Worm (Caenorhabditis elegans) whole organism, L4/young adult: Measurements from ENCODE around the gene mec-2.

Source experiments
- W03F9.2 ChIP-seq: fragments of 150-350 bp; optimal IDR thresholded peaks from 2 replicates; lab custom pipeline; 2014; ENCODE audit warnings: missing biosample characterization, missing genetic modification characterization
- dao-5 ChIP-seq: sonication (generic microtip); optimal IDR thresholded peaks from 2 replicates; lab custom pipeline; 2016; ENCODE audit warnings: missing genotype, missing genetic modification characterization, moderate library complexity, missing compliant biosample characterization
- him-1 ChIP-seq: sonication (generic microtip); optimal IDR thresholded peaks from 2 replicates; lab custom pipeline; 2016; ENCODE audit warnings: missing genotype, missing genetic modification reagents, missing genetic modification characterization, missing compliant biosample characterization

ce11 chrX:5631626-5632025, 64.1 kb downstream of the mec-2 start, which contains the start of gene T22B7.8:
- TF ChIP-seq him-1 (tag; lab: Kevin White, UChicago) (no peak), dao-5 (tag; lab: Kevin White, UChicago) (no peak), W03F9.2 (tag; lab: Kevin White, UChicago) (no peak)
